Fruit fly (Drosophila melanogaster) whole organism, adult: Measurements from ENCODE around the gene CG12402.

ENCODE experiments used
- CG11617 ChIP-seq: fragments of 200-800 bp; sonication (Bioruptor generic); optimal IDR thresholded peaks from 2 replicates; lab custom pipeline; 2017; ENCODE audit warnings: mild to moderate bottlenecking, missing biosample characterization, missing genetic modification reagents, missing genetic modification characterization
- CG12768 ChIP-seq: fragments of 200-800 bp; sonication (Bioruptor generic); optimal IDR thresholded peaks from 2 replicates; lab custom pipeline; 2017; ENCODE audit warnings: missing biosample characterization, missing genetic modification characterization, mild to moderate bottlenecking, moderate library complexity, missing genetic modification reagents
- CG14711 ChIP-seq: fragments of 200-800 bp; sonication (Bioruptor generic); optimal IDR thresholded peaks from 2 replicates; lab custom pipeline; 2018; ENCODE audit warnings: missing biosample characterization, mild to moderate bottlenecking, missing genetic modification characterization, moderate library complexity
- CG1620 ChIP-seq: fragments of 200-800 bp; sonication (Bioruptor generic); optimal IDR thresholded peaks from 2 replicates; lab custom pipeline; 2016; ENCODE audit warnings: missing biosample characterization, missing genetic modification characterization
- CG33017 ChIP-seq: fragments of 200-800 bp; sonication (Bioruptor generic); optimal IDR thresholded peaks from 2 replicates; lab custom pipeline; 2018; ENCODE audit warnings: missing biosample characterization, mild to moderate bottlenecking, missing genetic modification characterization, moderate library complexity
- CG5204 ChIP-seq: fragments of 200-800 bp; sonication (Bioruptor generic); optimal IDR thresholded peaks from 2 replicates; lab custom pipeline; 2016; ENCODE audit warnings: missing biosample characterization, missing genetic modification characterization
- CG7045 ChIP-seq: fragments of 200-800 bp; sonication (Bioruptor generic); optimal IDR thresholded peaks from 2 replicates; lab custom pipeline; 2017; ENCODE audit warnings: missing biosample characterization, mild to moderate bottlenecking, missing genetic modification characterization
- CG7101 ChIP-seq: fragments of 200-800 bp; sonication (Bioruptor generic); optimal IDR thresholded peaks from 2 replicates; lab custom pipeline; 2018; ENCODE audit warnings: missing biosample characterization, mild to moderate bottlenecking, missing genetic modification characterization, moderate library complexity
- Clk ChIP-seq: fragments of 200-800 bp; sonication (Bioruptor generic); optimal IDR thresholded peaks from 2 replicates; lab custom pipeline; 2017; ENCODE audit warnings: missing biosample characterization, missing genetic modification characterization
- Crg-1 ChIP-seq: fragments of 200-800 bp; sonication (Bioruptor generic); optimal IDR thresholded peaks from 2 replicates; lab custom pipeline; 2016; ENCODE audit warnings: missing biosample characterization, missing genetic modification characterization
- Hr96 ChIP-seq: fragments of 200-800 bp; sonication (Bioruptor generic); optimal IDR thresholded peaks from 2 replicates; lab custom pipeline; 2016; ENCODE audit warnings: missing biosample characterization, missing genetic modification characterization
- Mnt ChIP-seq: fragments of 200-800 bp; sonication (Bioruptor generic); optimal IDR thresholded peaks from 2 replicates; lab custom pipeline; 2016; ENCODE audit warnings: missing biosample characterization, mild to moderate bottlenecking, missing genetic modification characterization
- bab1 ChIP-seq: fragments of 200-800 bp; sonication (Bioruptor generic); optimal IDR thresholded peaks from 3 replicates; lab custom pipeline; 2019; ENCODE audit warnings: missing biosample characterization, mild to moderate bottlenecking, missing genetic modification characterization, moderate library complexity
- cic ChIP-seq: fragments of 200-800 bp; sonication (Bioruptor generic); optimal IDR thresholded peaks from 2 replicates; lab custom pipeline; 2017; ENCODE audit warnings: missing biosample characterization, mild to moderate bottlenecking, missing genetic modification characterization, moderate library complexity
- cnc ChIP-seq, 2 experiments: fragments of >200 bp; optimal IDR thresholded peaks; 2 replicates each; lab custom pipeline; 2017
- kay ChIP-seq: fragments of 200-800 bp; sonication (Bioruptor generic); peaks from one replicate; lab custom pipeline; 2016; ENCODE audit warnings: missing biosample characterization, missing genetic modification characterization, borderline replicate concordance
- ovo ChIP-seq: fragments of 200-800 bp; sonication (Bioruptor generic); optimal IDR thresholded peaks from 2 replicates; lab custom pipeline; 2016; ENCODE audit warnings: missing biosample characterization, missing genetic modification characterization
- pad ChIP-seq: fragments of 200-800 bp; sonication (Bioruptor generic); optimal IDR thresholded peaks from 3 replicates; lab custom pipeline; 2017; ENCODE audit warnings: missing biosample characterization, missing genetic modification characterization, mild to moderate bottlenecking, moderate library complexity, missing genetic modification reagents
- tj ChIP-seq: fragments of 200-800 bp; sonication (Bioruptor generic); optimal IDR thresholded peaks from 3 replicates; lab custom pipeline; 2017; ENCODE audit warnings: missing biosample characterization, mild to moderate bottlenecking, missing genetic modification characterization, moderate library complexity
- toe ChIP-seq: fragments of 200-800 bp; sonication (Bioruptor generic); optimal IDR thresholded peaks from 2 replicates; lab custom pipeline; 2016; ENCODE audit warnings: missing biosample characterization, missing genetic modification characterization

CG12402 gene

dm6 chr3R:14140912-14141311, 32.8 kb upstream of the CG12402 start:
- TF ChIP-seq pad: no peak
- TF ChIP-seq Clk: no peak
- no peak for TF ChIP-seq ovo (GFP tag; lab: Kevin White, UChicago)
- no peak for TF ChIP-seq CG14711 (tag; lab: Kevin White, UChicago)
- TF ChIP-seq cic: no peak
- TF ChIP-seq CG7101 (tag; lab: Kevin White, UChicago): no peak
- no peak for TF ChIP-seq cnc (optimal IDR thresholded peaks at IDR 0.05; lab: Kevin White, UChicago)
- TF ChIP-seq Crg-1 (GFP tag; lab: Kevin White, UChicago): no peak
- no peak for TF ChIP-seq CG1620 (GFP tag; lab: Kevin White, UChicago)
- no peak for TF ChIP-seq Mnt (GFP tag; lab: Kevin White, UChicago)
- TF ChIP-seq tj: no peak
- TF ChIP-seq CG12768: no peak
- no peak for TF ChIP-seq bab1 (GFP tag; lab: Kevin White, UChicago)
- no peak for TF ChIP-seq kay
- no peak for TF ChIP-seq CG11617 (GFP tag; lab: Kevin White, UChicago)
- no peak for TF ChIP-seq CG7045 (GFP tag; lab: Kevin White, UChicago)
- no peak for TF ChIP-seq toe (GFP tag; lab: Kevin White, UChicago)
- no peak for TF ChIP-seq CG5204
- no peak for TF ChIP-seq Hr96 (GFP tag; lab: Kevin White, UChicago)
- no peak for TF ChIP-seq CG33017 (tag; lab: Kevin White, UChicago)

DNA sequence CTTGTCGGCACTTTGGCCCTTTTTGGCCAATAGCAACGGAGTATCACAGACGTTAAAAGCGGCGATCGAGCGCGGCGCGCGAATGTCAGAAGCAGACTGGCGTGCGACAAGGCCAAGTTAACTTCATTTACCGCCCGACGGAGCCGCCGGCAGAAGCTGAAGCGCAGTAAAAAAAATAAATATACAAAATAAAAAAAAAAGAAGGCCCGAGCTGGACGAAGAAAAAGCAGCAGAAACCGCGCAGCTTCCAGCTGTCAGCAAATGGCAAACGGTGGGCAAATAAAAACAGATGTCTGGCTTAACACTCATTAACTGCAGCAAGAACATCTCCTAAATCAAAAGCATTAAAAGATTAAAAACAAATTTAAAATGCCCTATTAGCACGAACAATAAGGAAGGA, 23.9 kb upstream of the CG12402 start, which contains the start of gene CG14356:
Gene CG14356, minus strand, starts transcription at position 101 of the 400 bp plus-strand sequence.
- TF ChIP-seq Clk (no peak), Hr96 (GFP tag; lab: Kevin White, UChicago) (no peak), Mnt (GFP tag; lab: Kevin White, UChicago) (no peak), cnc (optimal IDR thresholded peaks at IDR 0.05; lab: Kevin White, UChicago) (no peak), CG12768 (no peak), pad (no peak), toe (GFP tag; lab: Kevin White, UChicago) (no peak), Crg-1 (GFP tag; lab: Kevin White, UChicago) (no peak), tj (no peak), bab1 (GFP tag; lab: Kevin White, UChicago) (no peak), CG1620 (GFP tag; lab: Kevin White, UChicago) (no peak), CG33017 (tag; lab: Kevin White, UChicago) (no peak), CG11617 (GFP tag; lab: Kevin White, UChicago) (no peak), cic (no peak), CG14711 (tag; lab: Kevin White, UChicago) (no peak), CG7101 (tag; lab: Kevin White, UChicago) (no peak), kay (no peak), ovo (GFP tag; lab: Kevin White, UChicago) (no peak), CG7045 (GFP tag; lab: Kevin White, UChicago) (no peak), CG5204 (no peak)

DNA sequence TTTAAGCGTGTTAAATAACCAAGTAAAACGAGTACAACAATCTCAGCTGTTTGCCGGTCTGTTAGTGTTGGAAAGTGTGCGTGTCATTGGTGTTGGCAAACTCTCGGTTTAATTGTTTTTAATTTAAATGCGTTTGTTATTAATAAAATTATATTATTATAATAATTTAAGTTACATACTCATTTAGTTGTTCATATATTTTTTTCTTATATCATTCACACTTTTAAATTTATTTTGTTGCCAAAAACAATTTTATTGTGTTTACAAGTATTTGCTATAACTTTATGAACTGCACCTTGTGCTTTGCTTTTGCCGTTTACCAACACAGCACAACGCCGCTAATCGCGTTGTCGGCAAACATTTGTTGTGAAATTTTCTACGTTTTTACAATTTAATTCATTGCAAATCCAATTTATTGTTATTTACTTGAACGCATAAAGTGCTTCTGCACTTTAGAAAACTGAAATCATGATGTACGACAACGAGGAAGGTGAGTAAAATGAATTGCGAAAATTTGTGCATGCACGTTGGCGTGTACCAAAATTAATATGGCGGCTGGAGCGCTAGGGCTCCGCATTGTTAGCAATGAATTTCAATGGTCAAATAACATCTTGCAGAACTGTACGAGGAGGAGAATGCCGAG, 17.5 kb upstream of the CG12402 start, which contains the start of the genes 140up and Polr2B:
Gene 140up, minus strand, starts transcription at position 70 of the 643 bp plus-strand sequence.
Gene Polr2B, plus strand, starts transcription at position 313 of the 643 bp plus-strand sequence.
- TF ChIP-seq CG7101 (tag; lab: Kevin White, UChicago) (peak; percentile 96), pad (peak; percentile 90), CG1620 (GFP tag; lab: Kevin White, UChicago) (peak; percentile 79), ovo (GFP tag; lab: Kevin White, UChicago) (peak; percentile 93), CG33017 (tag; lab: Kevin White, UChicago) (peak; percentile 92), kay (no peak), cnc (optimal IDR thresholded peaks at IDR 0.05; lab: Kevin White, UChicago) (no peak), Clk (peak; percentile 92), CG7045 (GFP tag; lab: Kevin White, UChicago) (peak; percentile 95), tj (peak; percentile 72), cic (peak; percentile 61), CG5204 (peak; percentile 77), CG14711 (tag; lab: Kevin White, UChicago) (peak; percentile 92), Hr96 (GFP tag; lab: Kevin White, UChicago) (peak; percentile 74), CG12768 (peak; percentile 96), toe (GFP tag; lab: Kevin White, UChicago) (peak; percentile 87), Mnt (GFP tag; lab: Kevin White, UChicago) (peak; percentile 86), Crg-1 (GFP tag; lab: Kevin White, UChicago) (peak; percentile 96), bab1 (GFP tag; lab: Kevin White, UChicago) (peak; percentile 93), CG11617 (GFP tag; lab: Kevin White, UChicago) (peak; percentile 94)

- TF ChIP-seq CG1620 (GFP tag; lab: Kevin White, UChicago) (peak; percentile 86), Mnt (GFP tag; lab: Kevin White, UChicago) (peak; percentile 66), cic (peak; percentile 33), CG12768 (peak; percentile 69), CG7045 (GFP tag; lab: Kevin White, UChicago) (peak; percentile 50), CG14711 (tag; lab: Kevin White, UChicago) (peak; percentile 79), CG11617 (GFP tag; lab: Kevin White, UChicago) (peak; percentile 54), cnc (optimal IDR thresholded peaks at IDR 0.05; lab: Kevin White, UChicago) (no peak), CG33017 (tag; lab: Kevin White, UChicago) (peak; percentile 43), CG5204 (peak; percentile 79), pad (peak; percentile 67), Crg-1 (GFP tag; lab: Kevin White, UChicago) (peak; percentile 86), bab1 (GFP tag; lab: Kevin White, UChicago) (peak; percentile 68), kay (peak; percentile 93), toe (GFP tag; lab: Kevin White, UChicago) (peak; percentile 66), tj (peak; percentile 28), ovo (GFP tag; lab: Kevin White, UChicago) (peak; percentile 56), CG7101 (tag; lab: Kevin White, UChicago) (peak; percentile 79), Clk (no peak), Hr96 (GFP tag; lab: Kevin White, UChicago) (peak; percentile 50)
Measured at dm6 chr3R:14122347-14122812, 14.3 kb upstream of the CG12402 start, which contains the start of the genes Abi and twf. Gene Abi, minus strand, starts transcription at chr3R:14122420. Gene twf, plus strand, starts transcription at chr3R:14122654.

DNA sequence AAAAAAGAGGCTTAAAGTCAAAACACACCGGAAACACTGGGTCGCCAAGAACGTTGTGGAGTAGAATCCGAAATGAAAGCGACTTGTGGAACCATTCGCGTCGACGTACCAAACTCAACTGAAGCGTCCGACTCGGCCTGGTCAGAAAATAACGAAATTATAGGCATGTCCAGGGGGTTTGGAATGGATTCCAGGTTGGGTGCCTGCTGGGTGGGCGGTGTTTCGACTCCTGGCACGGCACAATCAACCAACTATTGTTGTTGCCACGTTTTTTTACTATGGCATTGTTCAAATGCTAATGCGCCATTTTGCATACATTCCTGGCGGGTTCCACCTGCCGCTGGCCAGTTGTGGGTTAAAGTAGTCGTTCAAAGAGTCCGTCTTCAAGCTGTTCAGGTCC, 10.2 kb upstream of the CG12402 start, which contains the start of gene Kif19A:
Gene Kif19A, minus strand, starts transcription at position 101 of the 400 bp plus-strand sequence.
- TF ChIP-seq toe (GFP tag; lab: Kevin White, UChicago) (no peak), CG11617 (GFP tag; lab: Kevin White, UChicago) (no peak), CG12768 (no peak), kay (no peak), CG7045 (GFP tag; lab: Kevin White, UChicago) (no peak), cnc (optimal IDR thresholded peaks at IDR 0.05; lab: Kevin White, UChicago) (no peak), Clk (no peak), CG5204 (no peak), Mnt (GFP tag; lab: Kevin White, UChicago) (no peak)
